Worm (Caenorhabditis elegans): ENCODE data around the gene C31B8.12.

- no peak for TF ChIP-seq ztf-11 (tag; optimal IDR thresholded peaks at IDR 0.05)
- no peak for TF ChIP-seq ces-1 (GFP tag; optimal IDR thresholded peaks at IDR 0.05)
- TF ChIP-seq ceh-44 (GFP tag; IDR thresholded peaks at IDR 0.05) = no peak
- TF ChIP-seq zag-1 (tag; optimal IDR thresholded peaks at IDR 0.05) = no peak
- TF ChIP-seq pha-4 (GFP tag; IDR thresholded peaks at IDR 0.05) = no peak
- no peak for TF ChIP-seq pha-4 (tag; optimal IDR thresholded peaks at IDR 0.05)
- no peak for TF ChIP-seq snpc-4 (tag; optimal IDR thresholded peaks at IDR 0.05)
- TF ChIP-seq lin-29 (GFP tag; IDR thresholded peaks at IDR 0.05) = no peak
- no peak for TF ChIP-seq aly-2 (tag; optimal IDR thresholded peaks at IDR 0.05)
- no peak for TF ChIP-seq ZK546.5 (tag; optimal IDR thresholded peaks at IDR 0.05)
- TF ChIP-seq aha-1 (tag) = no peak
- no peak for TF ChIP-seq hif-1 (tag; optimal IDR thresholded peaks at IDR 0.05)
- TF ChIP-seq pqm-1 (tag; optimal IDR thresholded peaks at IDR 0.05) = no peak
- TF ChIP-seq nhr-10 (tag; optimal IDR thresholded peaks at IDR 0.05) = no peak
- TF ChIP-seq unc-62 (GFP tag; optimal IDR thresholded peaks at IDR 0.05 in 1 of 2) = no peak
- no peak for TF ChIP-seq unc-62 (tag; optimal IDR thresholded peaks at IDR 0.05)
These were observed 38.8 kb downstream of the C31B8.12 start, which contains the start of gene srw-4 for ce11 chrV:2888681-2889080.
